Worm (Caenorhabditis elegans) whole organism, L1 larva: Measurements from ENCODE around the gene gst-19.

Experiments
- C16A3.4 ChIP-seq: fragments of 150-350 bp; optimal IDR thresholded peaks from 2 replicates; lab custom pipeline; 2014; ENCODE audit warnings: missing biosample characterization, missing genetic modification characterization
- C34B4.2 ChIP-seq: sonication (generic microtip); optimal IDR thresholded peaks from 2 replicates; lab custom pipeline; 2017; ENCODE audit warnings: mild to moderate bottlenecking, missing genetic modification characterization, missing compliant biosample characterization
- F16B12.6 ChIP-seq: fragments of 150-350 bp; optimal IDR thresholded peaks from 2 replicates; lab custom pipeline; 2014; ENCODE audit warnings: missing biosample characterization, missing genetic modification characterization
- Y116A8C.19 ChIP-seq: sonication (generic microtip); optimal IDR thresholded peaks from 2 replicates; lab custom pipeline; 2016; ENCODE audit warnings: missing compliant biosample characterization, missing genetic modification characterization, borderline replicate concordance
- alr-1 ChIP-seq: fragments of 200-800 bp; sonication (Bioruptor generic); optimal IDR thresholded peaks from 2 replicates; lab custom pipeline; 2018; ENCODE audit warnings: borderline replicate concordance, mild to moderate bottlenecking, missing genetic modification characterization, missing compliant biosample characterization
- aly-2 ChIP-seq: fragments of 150-350 bp; optimal IDR thresholded peaks from 2 replicates; lab custom pipeline; 2014; ENCODE audit warnings: missing biosample characterization, missing genetic modification characterization
- ama-1 ChIP-seq: fragments of 150-350 bp; optimal IDR thresholded peaks from 2 replicates; lab custom pipeline; 2014
- blmp-1 ChIP-seq: fragments of 150-350 bp; optimal IDR thresholded peaks from 2 replicates; lab custom pipeline; 2014; ENCODE audit warnings: missing biosample characterization, missing genetic modification characterization
- ceh-63 ChIP-seq: fragments of 200-800 bp; sonication (Bioruptor generic); optimal IDR thresholded peaks from 2 replicates; lab custom pipeline; 2018; ENCODE audit warnings: mild to moderate bottlenecking, missing genetic modification characterization, missing compliant biosample characterization
- ceh-8 ChIP-seq: fragments of 200-800 bp; sonication (Bioruptor generic); optimal IDR thresholded peaks from 2 replicates; lab custom pipeline; 2018; ENCODE audit warnings: mild to moderate bottlenecking, missing genetic modification characterization, moderate library complexity, missing compliant biosample characterization
- ceh-82 ChIP-seq, 3 experiments: fragments of 150-350 bp in 1 of 3; sonication (generic microtip) in 2 of 3; optimal IDR thresholded peaks; 2 replicates each; lab custom pipeline; 2014 to 2017; ENCODE audit warnings: missing biosample characterization in 3 of 3, missing genetic modification characterization in 3 of 3
- ceh-88 ChIP-seq: fragments of 200-800 bp; sonication (Bioruptor generic); IDR thresholded peaks from 2 replicates; pipeline ENCODE4 v1.3.6; 2022; ENCODE audit warnings: missing genetic modification characterization, missing compliant biosample characterization
- ceh-90 ChIP-seq: sonication (generic microtip); optimal IDR thresholded peaks from 2 replicates; lab custom pipeline; 2016; ENCODE audit warnings: missing genetic modification characterization, missing compliant biosample characterization
- ces-1 ChIP-seq: fragments of 150-350 bp; optimal IDR thresholded peaks from 2 replicates; lab custom pipeline; 2014; ENCODE audit warnings: missing biosample characterization, missing genetic modification reagents, missing genetic modification characterization
- dsc-1 ChIP-seq: sonication (generic microtip); optimal IDR thresholded peaks from 2 replicates; lab custom pipeline; 2016; ENCODE audit warnings: mild to moderate bottlenecking, missing genetic modification characterization, missing compliant biosample characterization
- efl-1 ChIP-seq, 4 experiments: fragments of 150-350 bp; optimal IDR thresholded peaks in 3 of 4; peaks in 1 of 4; 1 replicate in 1 of 4; 2 replicates in 3 of 4; lab custom pipeline; 2014; ENCODE audit warnings: missing biosample characterization in 2 of 4, missing genetic modification characterization in 2 of 4, missing genetic modification reagents in 2 of 4
- efl-3 ChIP-seq: fragments of 200-800 bp; sonication (Bioruptor generic); optimal IDR thresholded peaks from 2 replicates; lab custom pipeline; 2018; ENCODE audit warnings: mild to moderate bottlenecking, missing genetic modification characterization, missing compliant biosample characterization
- egl-13 ChIP-seq: sonication (generic microtip); optimal IDR thresholded peaks from 2 replicates; lab custom pipeline; 2016; ENCODE audit warnings: missing genotype, missing genetic modification reagents, missing genetic modification characterization, missing compliant biosample characterization
- elt-2 ChIP-seq: sonication (generic microtip); optimal IDR thresholded peaks from 2 replicates; lab custom pipeline; 2016; ENCODE audit warnings: missing genetic modification characterization, mild to moderate bottlenecking, inconsistent platforms, missing compliant biosample characterization, missing genetic modification reagents
- fkh-10 ChIP-seq: sonication (generic microtip); optimal IDR thresholded peaks from 2 replicates; lab custom pipeline; 2017; ENCODE audit warnings: missing biosample characterization, missing genetic modification reagents, missing genetic modification characterization
- fkh-4 ChIP-seq: sonication (generic microtip); optimal IDR thresholded peaks from 2 replicates; lab custom pipeline; 2016; ENCODE audit warnings: missing compliant biosample characterization, missing genetic modification characterization, borderline replicate concordance
- fkh-8 ChIP-seq: sonication (generic microtip); optimal IDR thresholded peaks from 2 replicates; lab custom pipeline; 2016; ENCODE audit warnings: mild to moderate bottlenecking, missing genetic modification characterization, missing compliant biosample characterization
- fos-1 ChIP-seq: fragments of 150-350 bp; optimal IDR thresholded peaks from 2 replicates; lab custom pipeline; 2014; ENCODE audit warnings: missing biosample characterization, missing genetic modification characterization
- grh-1 ChIP-seq: fragments of 200-800 bp; sonication (Bioruptor generic); IDR thresholded peaks from 2 replicates; pipeline ENCODE4 v1.3.6; 2022; ENCODE audit warnings: missing genetic modification reagents, missing genetic modification characterization, missing compliant biosample characterization
- hlh-4 ChIP-seq: sonication (generic microtip); optimal IDR thresholded peaks from 2 replicates; lab custom pipeline; 2016; ENCODE audit warnings: mild to moderate bottlenecking, missing genetic modification characterization, missing compliant biosample characterization
- hpl-2 ChIP-seq: fragments of 150-350 bp; optimal IDR thresholded peaks from 2 replicates; lab custom pipeline; 2014; ENCODE audit warnings: missing biosample characterization, missing genetic modification reagents, missing genetic modification characterization
- isw-1 ChIP-seq: fragments of 200-800 bp; sonication (Bioruptor generic); IDR thresholded peaks from 2 replicates; pipeline ENCODE4 v1.3.6; 2022; ENCODE audit warnings: missing genetic modification characterization, missing compliant biosample characterization
- jun-1 ChIP-seq: fragments of 150-350 bp; optimal IDR thresholded peaks from 2 replicates; lab custom pipeline; 2014; ENCODE audit warnings: missing biosample characterization, missing genetic modification reagents, missing genetic modification characterization
- lin-14 ChIP-seq: fragments of 200-800 bp; sonication (Bioruptor generic); optimal IDR thresholded peaks from 2 replicates; lab custom pipeline; 2018; ENCODE audit warnings: mild to moderate bottlenecking, missing genetic modification characterization, moderate library complexity, missing compliant biosample characterization
- lin-15B ChIP-seq: fragments of 150-350 bp; sonication (generic microtip); optimal IDR thresholded peaks from 3 replicates; lab custom pipeline; 2014; ENCODE audit warnings: missing biosample characterization, missing genetic modification characterization
- lir-3 ChIP-seq: sonication (generic microtip); optimal IDR thresholded peaks from 2 replicates; lab custom pipeline; 2016; ENCODE audit warnings: mild to moderate bottlenecking, missing genetic modification characterization, moderate library complexity, missing compliant biosample characterization; ENCODE audit not compliant: poor library complexity
- mab-9 ChIP-seq: fragments of 200-800 bp; sonication (Bioruptor generic); IDR thresholded peaks from 2 replicates; pipeline ENCODE4 v1.3.6; 2022; ENCODE audit warnings: missing genetic modification reagents, missing genetic modification characterization, missing compliant biosample characterization
- mdl-1 ChIP-seq, 2 experiments: fragments of 150-350 bp; optimal IDR thresholded peaks; 2 replicates each; lab custom pipeline; 2014 to 2017; ENCODE audit warnings: missing biosample characterization in 2 of 2, missing genetic modification characterization in 2 of 2, inconsistent platforms in 1 of 2
- mef-2 ChIP-seq: fragments of 150-350 bp; optimal IDR thresholded peaks from 2 replicates; lab custom pipeline; 2014; ENCODE audit warnings: missing biosample characterization, missing genetic modification characterization
- mep-1 ChIP-seq: fragments of 150-350 bp; optimal IDR thresholded peaks from 2 replicates; lab custom pipeline; 2014; ENCODE audit warnings: missing biosample characterization, missing genetic modification characterization
- nhr-11 ChIP-seq: fragments of 150-350 bp; optimal IDR thresholded peaks from 2 replicates; lab custom pipeline; 2014; ENCODE audit warnings: missing biosample characterization, missing genetic modification characterization
- nhr-12 ChIP-seq: sonication (generic microtip); optimal IDR thresholded peaks from 2 replicates; lab custom pipeline; 2017; ENCODE audit warnings: missing biosample characterization, missing genetic modification characterization
- nhr-20 ChIP-seq: sonication (generic microtip); optimal IDR thresholded peaks from 2 replicates; lab custom pipeline; 2016; ENCODE audit warnings: mild to moderate bottlenecking, missing genetic modification characterization, missing compliant biosample characterization
- nhr-237 ChIP-seq: fragments of 150-350 bp; optimal IDR thresholded peaks from 2 replicates; lab custom pipeline; 2014; ENCODE audit warnings: missing biosample characterization, missing genetic modification characterization
- nhr-28 ChIP-seq: fragments of 150-350 bp; optimal IDR thresholded peaks from 2 replicates; lab custom pipeline; 2014; ENCODE audit warnings: missing biosample characterization, missing genetic modification characterization
- nhr-76 ChIP-seq: sonication (generic microtip); optimal IDR thresholded peaks from 2 replicates; lab custom pipeline; 2017; ENCODE audit warnings: missing biosample characterization, missing genetic modification characterization
- nhr-77 ChIP-seq: fragments of 150-350 bp; optimal IDR thresholded peaks from 2 replicates; lab custom pipeline; 2014; ENCODE audit warnings: missing biosample characterization, missing genetic modification characterization
- nhr-85 ChIP-seq: sonication (generic microtip); peaks from one replicate; lab custom pipeline; 2016; ENCODE audit warnings: missing genetic modification characterization, inconsistent platforms, missing compliant biosample characterization
- pag-3 ChIP-seq: sonication (generic microtip); optimal IDR thresholded peaks from 2 replicates; lab custom pipeline; 2017; ENCODE audit warnings: missing genetic modification characterization, mild to moderate bottlenecking, missing compliant biosample characterization, antibody characterized with exemption, borderline replicate concordance; ENCODE audit not compliant: insufficient read depth
- pqm-1 ChIP-seq: sonication (generic microtip); optimal IDR thresholded peaks from 3 replicates; lab custom pipeline; 2017; ENCODE audit warnings: missing biosample characterization, missing genetic modification characterization
- rnt-1 ChIP-seq: sonication (generic microtip); optimal IDR thresholded peaks from 2 replicates; lab custom pipeline; 2016; ENCODE audit warnings: mild to moderate bottlenecking, missing genetic modification characterization, moderate library complexity, missing compliant biosample characterization
- tlp-1 ChIP-seq: fragments of 150-350 bp; optimal IDR thresholded peaks from 2 replicates; lab custom pipeline; 2014; ENCODE audit warnings: missing biosample characterization, missing genetic modification characterization
- unc-30 ChIP-seq: sonication (generic microtip); optimal IDR thresholded peaks from 2 replicates; lab custom pipeline; 2017; ENCODE audit warnings: missing biosample characterization, missing genetic modification characterization
- unc-62 ChIP-seq: fragments of 150-350 bp; optimal IDR thresholded peaks from 2 replicates; lab custom pipeline; 2014; ENCODE audit warnings: missing biosample characterization, missing genetic modification reagents, missing genetic modification characterization
- unc-86 ChIP-seq: sonication (generic microtip); optimal IDR thresholded peaks from 2 replicates; lab custom pipeline; 2016; ENCODE audit warnings: missing genetic modification characterization, missing compliant biosample characterization
- unc-98 ChIP-seq: fragments of 200-800 bp; sonication (Bioruptor generic); IDR thresholded peaks from 2 replicates; pipeline ENCODE4 v1.3.6; 2022; ENCODE audit warnings: missing genetic modification characterization, missing compliant biosample characterization
- ztf-11 ChIP-seq, 2 experiments: sonication (generic microtip); optimal IDR thresholded peaks; 2 replicates each; lab custom pipeline; 2016 to 2017; ENCODE audit warnings: missing genetic modification characterization in 2 of 2, missing biosample characterization in 1 of 2, missing compliant biosample characterization in 1 of 2
- ztf-4 ChIP-seq: fragments of 150-350 bp; optimal IDR thresholded peaks from 2 replicates; lab custom pipeline; 2014; ENCODE audit warnings: missing biosample characterization, missing genetic modification characterization

The gst-19 gene

ce11 chrII:13596505-13596977, 30.4 kb downstream of the gst-19 start, which contains the start of the genes fbxc-23 and csc-1 (continued):
- TF ChIP-seq egl-13 (tag; lab: Kevin White, UChicago) = no peak
- TF ChIP-seq nhr-85 (tag; lab: Kevin White, UChicago) = peak; percentile 34
- TF ChIP-seq isw-1 = no peak; the same call in 1 of the 2 replicates
- TF ChIP-seq fos-1 (tag; lab: Kevin White, UChicago) = no peak
- peak; percentile 33 for TF ChIP-seq dsc-1
- TF ChIP-seq Y116A8C.19 (tag; lab: Kevin White, UChicago) = no peak
- peak; percentile 21 for TF ChIP-seq nhr-77
- no peak for TF ChIP-seq elt-2
- TF ChIP-seq aly-2 = no peak
- no peak for TF ChIP-seq jun-1 (tag; lab: Kevin White, UChicago)
- TF ChIP-seq mep-1 (tag; lab: Kevin White, UChicago) = peak; percentile 75
- no peak for TF ChIP-seq tlp-1
- TF ChIP-seq fkh-8 (tag; lab: Kevin White, UChicago) = peak; percentile 25
- TF ChIP-seq unc-86 (tag; lab: Kevin White, UChicago) = no peak
- peak; percentile 20 to 42 (median 28) for TF ChIP-seq ceh-82 (tag; optimal IDR thresholded peaks at IDR 0.05; lab: Kevin White, UChicago)
- no peak for TF ChIP-seq ceh-8 (GFP tag; lab: Kevin White, UChicago)
- TF ChIP-seq fkh-10 (GFP tag; lab: Kevin White, UChicago) = no peak
- no peak for TF ChIP-seq unc-30 (tag; lab: Kevin White, UChicago)
- no peak for TF ChIP-seq ces-1 (GFP tag; lab: Kevin White, UChicago)
- TF ChIP-seq grh-1 = peak; percentile 48; the same call in 1 of the 2 replicates
- no peak for TF ChIP-seq ztf-11 (tag; optimal IDR thresholded peaks at IDR 0.05; lab: Kevin White, UChicago)
- no peak for TF ChIP-seq unc-98 (GFP tag; lab: Robert Waterston, UW)
- no peak for TF ChIP-seq ceh-63 (GFP tag; lab: Kevin White, UChicago)
- no peak for TF ChIP-seq pqm-1 (tag; lab: Kevin White, UChicago)
- TF ChIP-seq efl-3 (GFP tag; lab: Kevin White, UChicago) = no peak
- peak; percentile 76 for TF ChIP-seq blmp-1 (tag; lab: Kevin White, UChicago)
- TF ChIP-seq nhr-237 (tag; lab: Kevin White, UChicago) = no peak
- no peak for TF ChIP-seq alr-1 (tag; lab: Kevin White, UChicago)
- no peak for TF ChIP-seq ztf-4 (tag; lab: Kevin White, UChicago)
- peak; percentile 36 for TF ChIP-seq rnt-1
- TF ChIP-seq C34B4.2 (tag; lab: Kevin White, UChicago) = no peak
- no peak for TF ChIP-seq nhr-12 (tag; lab: Kevin White, UChicago)
- no peak for TF ChIP-seq nhr-28 (tag; lab: Kevin White, UChicago)
- no peak for TF ChIP-seq nhr-76 (tag; lab: Kevin White, UChicago)
- TF ChIP-seq lin-15B = no peak
- peak; percentile 92 for TF ChIP-seq F16B12.6 (tag; lab: Kevin White, UChicago)
- TF ChIP-seq unc-62 (GFP tag; lab: Kevin White, UChicago) = no peak
- TF ChIP-seq C16A3.4 (tag; lab: Kevin White, UChicago) = peak; percentile 59
- no peak for TF ChIP-seq mef-2 (tag; lab: Kevin White, UChicago)
- TF ChIP-seq mdl-1 (tag; optimal IDR thresholded peaks at IDR 0.05; lab: Kevin White, UChicago) = peak in 1 of 2 experiments; percentile 41
- TF ChIP-seq lir-3 (tag; lab: Kevin White, UChicago) = no peak
- peak; percentile 20 for TF ChIP-seq fkh-4 (tag; lab: Kevin White, UChicago)
- TF ChIP-seq efl-1 (optimal IDR thresholded peaks at IDR 0.05; lab: Kevin White, UChicago) = peak; percentile 93 to 96
- TF ChIP-seq efl-1 (GFP tag; optimal IDR thresholded peaks at IDR 0.05 in 1 of 2; lab: Kevin White, UChicago) = peak; percentile 95 to 99
- no peak for TF ChIP-seq nhr-11
- TF ChIP-seq hlh-4 (tag; lab: Kevin White, UChicago) = no peak
- TF ChIP-seq ceh-88 = no peak
- no peak for TF ChIP-seq mab-9 (GFP tag; lab: Robert Waterston, UW)
- peak; percentile 60 for TF ChIP-seq nhr-20 (tag; lab: Kevin White, UChicago)
- no peak for TF ChIP-seq ama-1
- TF ChIP-seq pag-3 = no peak
- peak; percentile 43 for TF ChIP-seq lin-14 (GFP tag; lab: Kevin White, UChicago)
- no peak for TF ChIP-seq hpl-2 (GFP tag; lab: Kevin White, UChicago)
- no peak for TF ChIP-seq ceh-90
